Worm (Caenorhabditis elegans): ENCODE data around the gene gst-23.

gst-23 gene

DNA sequence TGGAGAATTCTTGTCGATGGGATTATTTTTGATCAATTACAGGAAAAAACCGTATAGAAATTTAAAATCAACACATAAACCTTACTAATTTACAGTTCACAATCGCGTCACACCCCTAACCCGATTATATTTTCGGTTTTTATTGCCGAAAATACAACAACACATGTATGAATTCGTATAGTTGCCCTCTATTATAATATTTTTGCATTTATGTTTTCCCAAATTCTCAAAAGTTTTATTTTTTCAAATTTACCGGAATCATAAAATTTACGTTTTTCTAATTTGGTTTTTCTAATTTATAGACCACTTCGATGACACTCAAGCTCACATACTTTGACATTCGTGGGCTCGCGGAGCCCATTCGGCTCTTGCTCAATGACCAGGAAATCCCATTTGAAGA lies at the start of gene gst-23:
Gene gst-23 (plus strand): TSS at position 301 of the 400 bp plus-strand sequence.
- TF ChIP-seq F10B5.3 (tag; optimal IDR thresholded peaks at IDR 0.05) (no peak), dmd-6 (GFP tag; IDR thresholded peaks at IDR 0.05) (no peak), dpl-1 (GFP tag; optimal IDR thresholded peaks at IDR 0.05) (no peak), hlh-30 (tag; optimal IDR thresholded peaks at IDR 0.05; ENCODE audit: insufficient read depth) (no peak), daf-8 (GFP tag; IDR thresholded peaks at IDR 0.05) (no peak), unc-130 (GFP tag; optimal IDR thresholded peaks at IDR 0.05) (no peak), attf-4 (tag; optimal IDR thresholded peaks at IDR 0.05) (no peak), lin-29 (GFP tag; IDR thresholded peaks at IDR 0.05) (no peak), daf-16 (GFP tag; optimal IDR thresholded peaks at IDR 0.05) (no peak), daf-16 (tag; optimal IDR thresholded peaks at IDR 0.05) (no peak), zfp-3 (GFP tag; conservative IDR thresholded peaks at IDR 0.05) (no peak), ceh-32 (tag; optimal IDR thresholded peaks at IDR 0.05; ENCODE audit: poor library complexity) (no peak), lim-7 (GFP tag; IDR thresholded peaks at IDR 0.05) (no peak), mxl-2 (GFP tag; conservative IDR thresholded peaks at IDR 0.05) (no peak), gei-8 (GFP tag; optimal IDR thresholded peaks at IDR 0.05) (no peak), dmd-8 (GFP tag; IDR thresholded peaks at IDR 0.05) (no peak), ces-1 (GFP tag; optimal IDR thresholded peaks at IDR 0.05) (no peak), aly-2 (tag; optimal IDR thresholded peaks at IDR 0.05) (no peak), ztf-11 (tag; optimal IDR thresholded peaks at IDR 0.05) (no peak)

DNA sequence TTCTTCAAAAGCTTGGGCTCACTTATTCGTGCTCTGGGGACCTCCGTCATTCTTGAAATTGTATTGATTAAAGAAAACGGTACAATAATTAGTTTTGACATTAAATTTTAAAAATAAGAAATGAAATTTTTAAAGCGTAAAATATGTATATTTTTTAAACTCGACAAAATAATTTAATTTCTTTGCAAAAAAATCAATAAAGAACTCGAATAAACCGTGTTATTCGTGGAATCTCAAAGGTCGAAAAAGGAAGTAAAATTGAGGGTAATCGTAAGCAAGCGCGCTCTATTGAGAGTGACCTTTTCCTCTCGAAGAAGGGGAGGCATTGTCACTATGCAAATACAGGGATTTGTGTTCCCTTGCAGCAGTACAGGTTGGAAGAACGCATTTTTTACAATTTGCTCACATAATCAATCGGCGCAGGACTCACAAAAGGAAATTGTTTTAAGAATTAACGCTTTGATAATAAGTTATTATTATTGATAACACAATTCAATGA lies 48.1 kb upstream of the gst-23 start, which contains the start of gene Y73C8B.2:
Gene Y73C8B.2 (minus strand): TSS at position 51 of the 499 bp plus-strand sequence.
- TF ChIP-seq ZK337.2 (GFP tag; IDR thresholded peaks at IDR 0.05) (no peak), nhr-41 (GFP tag; IDR thresholded peaks at IDR 0.05) (no peak), dmd-6 (GFP tag; IDR thresholded peaks at IDR 0.05) (no peak), nhr-237 (tag; optimal IDR thresholded peaks at IDR 0.05) (no peak), tra-1 (GFP tag; IDR thresholded peaks at IDR 0.05) (no peak), dve-1 (tag; optimal IDR thresholded peaks at IDR 0.05; ENCODE audit: insufficient read depth) (peak; percentile 35), dmd-8 (GFP tag; IDR thresholded peaks at IDR 0.05) (no peak), snpc-4 (tag; optimal IDR thresholded peaks at IDR 0.05) (no peak), rbr-2 (tag; optimal IDR thresholded peaks at IDR 0.05) (peak; percentile 15), zfp-2 (tag; optimal IDR thresholded peaks at IDR 0.05) (no peak), ces-1 (GFP tag; optimal IDR thresholded peaks at IDR 0.05) (no peak), daf-12 (tag; optimal IDR thresholded peaks at IDR 0.05) (no peak), pqm-1 (tag; optimal IDR thresholded peaks at IDR 0.05) (peak; percentile 14), unc-130 (GFP tag; optimal IDR thresholded peaks at IDR 0.05) (no peak), gei-8 (GFP tag; optimal IDR thresholded peaks at IDR 0.05) (no peak), nhr-25 (tag; optimal IDR thresholded peaks at IDR 0.05; ENCODE audit: borderline replicate concordance, insufficient read depth) (no peak), sdz-12 (GFP tag; optimal IDR thresholded peaks at IDR 0.05) (no peak), ama-1 (optimal IDR thresholded peaks at IDR 0.05) (no peak), egl-27 (tag; optimal IDR thresholded peaks at IDR 0.05) (no peak), ceh-32 (tag; optimal IDR thresholded peaks at IDR 0.05; ENCODE audit: poor library complexity) (no peak), F10B5.3 (tag; optimal IDR thresholded peaks at IDR 0.05) (no peak), vab-7 (GFP tag; IDR thresholded peaks at IDR 0.05) (no peak), egl-43 (GFP tag; IDR thresholded peaks at IDR 0.05) (no peak), ctbp-1 (GFP tag; IDR thresholded peaks at IDR 0.05) (no peak), Y48G9A.11 (GFP tag; IDR thresholded peaks at IDR 0.05) (no peak), nhr-28 (tag; optimal IDR thresholded peaks at IDR 0.05) (peak; percentile 38), lim-7 (GFP tag; IDR thresholded peaks at IDR 0.05) (no peak), unc-39 (tag; optimal IDR thresholded peaks at IDR 0.05) (no peak), T20F7.1 (GFP tag; optimal IDR thresholded peaks at IDR 0.05) (no peak), lir-3 (tag; optimal IDR thresholded peaks at IDR 0.05) (no peak), lin-1 (GFP tag; IDR thresholded peaks at IDR 0.05) (no peak), dpl-1 (GFP tag; optimal IDR thresholded peaks at IDR 0.05) (no peak), hif-1 (tag; optimal IDR thresholded peaks at IDR 0.05) (no peak), unc-62 (GFP tag; optimal IDR thresholded peaks at IDR 0.05 in 1 of 2) (peak in 1 of 2 experiments; percentile 85), unc-62 (tag; optimal IDR thresholded peaks at IDR 0.05) (no peak), lin-13 (GFP tag; optimal IDR thresholded peaks at IDR 0.05) (no peak), ceh-20 (GFP tag; IDR thresholded peaks at IDR 0.05) (no peak), dmd-9 (GFP tag; IDR thresholded peaks at IDR 0.05) (no peak), nhr-111 (GFP tag; optimal IDR thresholded peaks at IDR 0.05) (no peak)

All from whole organism, L4 larva.